Worm (Caenorhabditis elegans) whole organism, L3 larva: ENCODE measurements around the gene T10H4.13.

Experiments
- pqm-1 ChIP-seq: fragments of 150-350 bp; optimal IDR thresholded peaks from 2 replicates; lab custom pipeline; 2017; ENCODE audit warnings: missing biosample characterization, missing genetic modification characterization, inconsistent platforms
- zag-1 ChIP-seq: fragments of 150-350 bp; optimal IDR thresholded peaks from 2 replicates; lab custom pipeline; 2014; ENCODE audit warnings: missing biosample characterization, missing genetic modification characterization

ce11 chrV:15264131-15264530 lies 3.2 kb downstream of the T10H4.13 start, which contains the start of gene M01B2.12:
- TF ChIP-seq zag-1 (tag; lab: Kevin White, UChicago), result no peak
- TF ChIP-seq pqm-1, result no peak
